Worm (Caenorhabditis elegans): ENCODE data around the gene F54F2.14.

ce11 chrIII:8748620-8749019 is 42.7 kb upstream of the F54F2.14 start:
- TF ChIP-seq med-1 (GFP tag; optimal IDR thresholded peaks at IDR 0.05; ENCODE audit: insufficient read depth) (no peak), T22C8.4 (GFP tag; IDR thresholded peaks at IDR 0.05) (no peak), ztf-23 (GFP tag; IDR thresholded peaks at IDR 0.05) (no peak), flt-1 (GFP tag; IDR thresholded peaks at IDR 0.05) (no peak), klf-2 (GFP tag; conservative IDR thresholded peaks at IDR 0.05) (no peak)
